Fruit fly (Drosophila melanogaster): ENCODE measurements around the gene CG3777.

CG3777 gene

DNA sequence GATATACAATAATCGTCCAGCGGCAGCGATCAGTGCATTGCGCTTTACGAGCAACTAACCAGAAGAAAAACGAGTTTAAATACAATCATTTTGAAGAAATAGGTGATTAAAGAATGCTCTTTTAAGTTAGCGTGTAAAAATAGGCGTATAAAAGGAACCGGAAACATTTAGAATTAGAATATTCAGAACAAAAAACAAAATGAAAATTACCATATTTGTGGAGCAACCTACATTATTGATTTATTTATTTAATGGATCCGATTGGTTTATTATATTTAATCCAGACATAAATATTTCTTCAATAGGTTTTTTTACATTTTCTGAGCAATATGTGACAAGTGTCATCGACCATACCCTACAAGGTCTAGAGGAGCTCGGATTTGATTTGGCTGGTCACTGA, 98.8 kb downstream of the CG3777 start (continued):
- no peak for TF ChIP-seq Blimp-1 (GFP tag; optimal IDR thresholded peaks at IDR 0.05)
- TF ChIP-seq Ets21C (GFP tag; optimal IDR thresholded peaks at IDR 0.05) = no peak
- TF ChIP-seq svp (GFP tag) = peak; percentile 33
- no peak for TF ChIP-seq CG6276 (GFP tag; optimal IDR thresholded peaks at IDR 0.05)
- no peak for TF ChIP-seq Eip75B (GFP tag; optimal IDR thresholded peaks at IDR 0.05)
- no peak for TF ChIP-seq Smox (GFP tag; optimal IDR thresholded peaks at IDR 0.05)
- no peak for TF ChIP-seq lz (GFP tag; optimal IDR thresholded peaks at IDR 0.05)
- no peak for TF ChIP-seq CG31627 (GFP tag; optimal IDR thresholded peaks at IDR 0.05)
- TF ChIP-seq Met (GFP tag; optimal IDR thresholded peaks at IDR 0.05) = peak; percentile 13
- no peak for TF ChIP-seq CG8632 (GFP tag; optimal IDR thresholded peaks at IDR 0.05)
- no peak for TF ChIP-seq CG11762 (GFP tag; optimal IDR thresholded peaks at IDR 0.05; ENCODE audit: insufficient read depth)
- TF ChIP-seq spab (GFP tag; optimal IDR thresholded peaks at IDR 0.05) = no peak
- TF ChIP-seq CG15336 (GFP tag; IDR thresholded peaks at IDR 0.05) = peak; percentile 8; the same call in 1 of the 2 replicates
- no peak for TF ChIP-seq vri (GFP tag; optimal IDR thresholded peaks at IDR 0.05)
- peak; percentile 38 for TF ChIP-seq dsx (GFP tag; optimal IDR thresholded peaks at IDR 0.05; ENCODE audit: poor library complexity, severe bottlenecking)
- no peak for TF ChIP-seq cyc (GFP tag; optimal IDR thresholded peaks at IDR 0.05)
- peak in 1 of 2 experiments; percentile 19 for TF ChIP-seq salr (GFP tag; optimal IDR thresholded peaks at IDR 0.05)
- TF ChIP-seq Lpt (GFP tag; optimal IDR thresholded peaks at IDR 0.05) = no peak
- TF ChIP-seq Eip93F (GFP tag; optimal IDR thresholded peaks at IDR 0.05) = no peak
- no peak for TF ChIP-seq Sox14 (GFP tag; optimal IDR thresholded peaks at IDR 0.05)
- TF ChIP-seq CG8319 (GFP tag; optimal IDR thresholded peaks at IDR 0.05) = no peak
- peak; percentile 42 for TF ChIP-seq CG32006 (GFP tag; optimal IDR thresholded peaks at IDR 0.05)
- no peak for TF ChIP-seq topi (GFP tag; optimal IDR thresholded peaks at IDR 0.05)
- no peak for TF ChIP-seq CG6854 (GFP tag; optimal IDR thresholded peaks at IDR 0.05)
- no peak for TF ChIP-seq CG8119 (GFP tag; IDR thresholded peaks at IDR 0.05)

DNA sequence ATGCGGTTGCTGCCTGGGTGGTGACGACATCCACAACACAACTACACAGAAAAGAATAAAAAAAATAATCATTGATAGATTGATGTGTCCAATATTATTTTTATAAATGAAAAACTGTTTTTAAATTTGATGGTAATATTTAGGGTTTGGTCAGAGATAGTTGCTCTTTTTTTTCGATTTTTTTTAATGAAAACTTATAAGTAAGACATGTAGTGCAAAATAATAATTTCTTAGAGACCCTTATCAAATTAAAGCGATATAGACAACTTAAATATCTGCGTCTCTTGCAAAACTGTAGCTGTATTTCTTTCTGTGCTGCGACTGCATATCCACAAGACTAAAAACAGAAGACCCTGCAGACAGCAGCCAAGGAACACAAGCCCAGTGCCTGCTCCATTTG, 100.0 kb downstream of the CG3777 start:
- TF ChIP-seq pdm3 (GFP tag; optimal IDR thresholded peaks at IDR 0.05) = peak; percentile 31
- TF ChIP-seq dsx (GFP tag; optimal IDR thresholded peaks at IDR 0.05; ENCODE audit: poor library complexity, severe bottlenecking) = peak; percentile 65
- no peak for TF ChIP-seq CG11294 (GFP tag; IDR thresholded peaks at IDR 0.05)
- peak; percentile 43 for TF ChIP-seq spab (GFP tag; optimal IDR thresholded peaks at IDR 0.05)
- peak; percentile 51 for TF ChIP-seq Eip75B (GFP tag; optimal IDR thresholded peaks at IDR 0.05)
- no peak for TF ChIP-seq CG4318 (GFP tag; optimal IDR thresholded peaks at IDR 0.05)
- TF ChIP-seq Hr38 (GFP tag; optimal IDR thresholded peaks at IDR 0.05) = no peak
- TF ChIP-seq Eip93F (GFP tag; optimal IDR thresholded peaks at IDR 0.05) = no peak
- peak; percentile 58 to 63 for TF ChIP-seq ss (GFP tag; optimal IDR thresholded peaks at IDR 0.05)
- no peak for TF ChIP-seq Gug (GFP tag; IDR thresholded peaks at IDR 0.05)
- TF ChIP-seq salr (GFP tag; optimal IDR thresholded peaks at IDR 0.05) = no peak
- peak; percentile 11 for TF ChIP-seq Sox14 (GFP tag; optimal IDR thresholded peaks at IDR 0.05)
- peak; percentile 56 for TF ChIP-seq CG6808 (GFP tag; optimal IDR thresholded peaks at IDR 0.05)
- peak; percentile 18 for TF ChIP-seq cyc (GFP tag; optimal IDR thresholded peaks at IDR 0.05)
- peak; percentile 36 for TF ChIP-seq topi (GFP tag; optimal IDR thresholded peaks at IDR 0.05)
- peak; percentile 55 for TF ChIP-seq fd59A (GFP tag; optimal IDR thresholded peaks at IDR 0.05)
- TF ChIP-seq CG6792 (GFP tag; optimal IDR thresholded peaks at IDR 0.05) = peak; percentile 29
- TF ChIP-seq CG10669 (GFP tag; optimal IDR thresholded peaks at IDR 0.05) = peak; percentile 64
- no peak for TF ChIP-seq Sox15 (GFP tag; optimal IDR thresholded peaks at IDR 0.05)
- TF ChIP-seq Eip78C (GFP tag) = peak; percentile 87
- no peak for TF ChIP-seq CG11902 (GFP tag; optimal IDR thresholded peaks at IDR 0.05)
- TF ChIP-seq fd85E (GFP tag; optimal IDR thresholded peaks at IDR 0.05) = no peak
- peak; percentile 36 for TF ChIP-seq CG3919 (GFP tag; optimal IDR thresholded peaks at IDR 0.05)
- TF ChIP-seq CG34406 (GFP tag; optimal IDR thresholded peaks at IDR 0.05) = peak; percentile 14
- TF ChIP-seq CG10631 (GFP tag; optimal IDR thresholded peaks at IDR 0.05) = peak; percentile 58
- peak; percentile 35 for TF ChIP-seq esn (GFP tag; optimal IDR thresholded peaks at IDR 0.05)
- TF ChIP-seq CG31627 (GFP tag; optimal IDR thresholded peaks at IDR 0.05) = peak; percentile 7
- peak; percentile 75 for TF ChIP-seq CG3032 (tag; optimal IDR thresholded peaks at IDR 0.05)
- peak; percentile 27 for TF ChIP-seq Met (GFP tag; optimal IDR thresholded peaks at IDR 0.05)
- peak; percentile 34 for TF ChIP-seq achi (GFP tag; optimal IDR thresholded peaks at IDR 0.05)
- peak; percentile 22 for TF ChIP-seq Smox (GFP tag; optimal IDR thresholded peaks at IDR 0.05)
- TF ChIP-seq lz (GFP tag; optimal IDR thresholded peaks at IDR 0.05) = peak; percentile 21
- TF ChIP-seq svp (GFP tag) = peak; percentile 67
- TF ChIP-seq CG6163 (GFP tag; IDR thresholded peaks at IDR 0.05) = no peak
- TF ChIP-seq OdsH (GFP tag; optimal IDR thresholded peaks at IDR 0.05) = peak; percentile 2
- peak; percentile 33 for TF ChIP-seq acj6 (GFP tag; optimal IDR thresholded peaks at IDR 0.05)
- TF ChIP-seq Ets96B (tag; optimal IDR thresholded peaks at IDR 0.05) = peak; percentile 69
- TF ChIP-seq CG8319 (GFP tag; optimal IDR thresholded peaks at IDR 0.05) = no peak
